Fruit fly (Drosophila melanogaster) ovary, adult (tissue): Measurements from ENCODE around the gene Usp1.

Source experiments
- CG17801 ChIP-seq: fragments of 200-800 bp; optimal IDR thresholded peaks from 2 replicates; lab custom pipeline; 2019; ENCODE audit warnings: missing biosample characterization, mild to moderate bottlenecking, missing genetic modification characterization, moderate library complexity; ENCODE audit not compliant: partially characterized antibody

Gene Usp1

DNA sequence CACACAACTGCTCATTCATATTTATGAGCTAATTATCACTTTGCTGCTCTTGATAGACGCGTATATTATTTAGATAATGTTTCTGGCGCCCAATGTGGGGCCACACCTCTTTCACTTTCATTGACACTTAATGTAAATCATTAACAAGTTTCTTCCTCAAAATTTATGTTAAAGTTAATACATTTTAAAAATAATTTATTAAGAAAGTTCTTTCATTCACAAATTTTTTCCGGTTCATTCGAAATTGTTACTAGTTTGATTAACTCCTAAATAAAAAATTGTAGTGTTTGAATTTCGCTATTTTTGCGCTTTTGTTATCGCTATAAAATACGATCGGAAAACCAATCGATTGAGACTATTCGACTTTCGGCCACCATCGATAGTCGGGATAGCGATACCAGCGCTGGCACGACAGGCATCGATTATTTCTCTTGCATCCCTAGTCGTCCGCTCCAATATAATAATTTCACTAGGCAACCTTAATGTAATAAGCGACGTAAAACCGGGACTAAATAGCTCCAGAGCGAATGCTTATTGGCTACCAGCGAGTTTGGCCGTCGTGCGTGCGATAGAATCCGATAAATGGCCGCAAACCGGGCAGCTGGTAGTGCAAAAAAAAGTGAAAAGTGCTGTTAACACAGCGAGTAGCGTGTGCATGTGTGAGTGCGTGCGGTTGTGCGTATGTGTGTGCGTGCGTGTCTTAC, at the start of gene Usp1:
Gene Usp1 (plus strand): TSS at position 417 of the 704 bp plus-strand sequence.
- TF ChIP-seq CG17801 (GFP tag; lab: Kevin White, UChicago), result peak; percentile 40

dm6 chr3R:29190984-29191383, 38.0 kb upstream of the Usp1 start:
- no peak for TF ChIP-seq CG17801 (GFP tag; lab: Kevin White, UChicago)

- no peak for TF ChIP-seq CG17801 (GFP tag; lab: Kevin White, UChicago)
Measured at dm6 chr3R:29194957-29195356, 34.0 kb upstream of the Usp1 start, which contains the start of gene jus. jus (minus strand) TSS chr3R:29194994.

DNA sequence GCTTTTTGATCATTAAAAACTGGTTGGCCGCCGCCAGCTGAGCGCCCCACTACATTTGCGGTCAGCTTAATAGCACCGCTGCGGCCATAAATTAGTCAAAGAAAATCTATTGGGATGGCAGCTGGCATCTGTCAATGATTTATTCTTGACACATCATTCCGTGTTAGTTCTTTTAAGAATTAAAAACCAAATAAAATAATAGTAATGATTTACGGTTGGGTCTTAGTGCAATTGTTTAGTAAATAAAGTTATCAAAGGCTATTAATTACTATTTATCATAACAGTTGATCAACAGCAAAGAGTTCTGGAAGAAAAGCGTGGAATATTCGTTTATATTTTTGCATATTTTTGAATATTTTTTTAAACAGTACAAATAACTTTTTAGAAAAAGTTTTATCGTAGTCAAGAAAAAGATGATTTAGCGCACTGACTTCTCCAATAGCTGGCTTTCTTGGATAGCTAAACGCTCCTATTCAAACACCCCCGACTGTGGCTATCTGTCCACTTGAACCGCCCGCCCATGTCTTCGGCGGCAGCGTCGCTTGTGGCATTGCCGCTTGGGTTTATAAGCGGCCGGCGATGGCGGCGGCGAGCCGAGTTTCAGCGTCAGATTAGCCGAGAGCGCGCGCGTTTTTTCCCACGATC, 31.9 kb upstream of the Usp1 start, which contains the start of gene CG14515:
Gene CG14515 (plus strand): TSS at position 590 of the 645 bp plus-strand sequence.
- TF ChIP-seq CG17801 (GFP tag; lab: Kevin White, UChicago), result no peak

DNA sequence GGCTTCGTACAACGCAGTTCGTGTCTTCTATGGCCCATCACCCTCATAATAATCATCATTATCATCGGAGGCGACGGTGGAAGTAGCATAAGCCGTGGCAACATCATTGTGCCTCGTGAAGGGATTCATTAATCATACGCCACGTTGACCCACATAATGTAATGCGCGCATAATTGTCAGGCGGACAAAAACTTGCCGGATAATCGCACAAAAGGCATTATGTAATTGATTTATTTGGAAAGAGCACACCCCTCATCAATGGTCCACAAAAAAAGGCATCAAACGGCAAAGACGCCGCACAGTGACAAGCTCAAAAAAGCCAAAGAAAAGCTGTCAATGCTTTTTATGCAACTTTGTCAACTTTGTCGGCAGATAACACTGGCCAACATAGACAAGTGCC, 30.7 kb upstream of the Usp1 start:
- no peak for TF ChIP-seq CG17801 (GFP tag; lab: Kevin White, UChicago)

dm6 chr3R:29199807-29200693, 28.9 kb upstream of the Usp1 start, which contains the start of gene CG11899:
CG11899 (plus strand) TSS chr3R:29200454.
- peak; percentile 61 for TF ChIP-seq CG17801 (GFP tag; lab: Kevin White, UChicago)

DNA sequence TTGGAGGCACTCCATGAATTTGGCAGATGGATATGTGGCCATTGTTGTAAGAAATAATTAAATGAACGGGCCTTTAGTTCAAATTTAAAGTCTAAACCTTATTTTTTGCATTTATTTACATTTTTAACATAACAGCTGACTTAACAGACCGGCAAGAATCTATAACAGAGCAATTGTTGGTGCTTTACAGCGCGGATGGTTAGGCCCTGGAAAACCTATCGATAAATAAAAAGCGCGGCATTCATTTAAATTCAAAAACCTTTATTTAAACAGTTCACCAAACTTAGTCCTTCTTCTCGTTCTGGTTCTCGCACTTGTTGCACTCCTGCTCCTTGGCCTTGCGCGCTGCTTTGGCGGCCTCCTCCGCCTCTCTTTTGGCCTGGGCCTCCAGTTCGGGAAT, 26.5 kb upstream of the Usp1 start, which contains the start of gene Mesh1:
Gene Mesh1 (minus strand): TSS at position 108 of the 400 bp plus-strand sequence.
- no peak for TF ChIP-seq CG17801 (GFP tag; lab: Kevin White, UChicago)

DNA sequence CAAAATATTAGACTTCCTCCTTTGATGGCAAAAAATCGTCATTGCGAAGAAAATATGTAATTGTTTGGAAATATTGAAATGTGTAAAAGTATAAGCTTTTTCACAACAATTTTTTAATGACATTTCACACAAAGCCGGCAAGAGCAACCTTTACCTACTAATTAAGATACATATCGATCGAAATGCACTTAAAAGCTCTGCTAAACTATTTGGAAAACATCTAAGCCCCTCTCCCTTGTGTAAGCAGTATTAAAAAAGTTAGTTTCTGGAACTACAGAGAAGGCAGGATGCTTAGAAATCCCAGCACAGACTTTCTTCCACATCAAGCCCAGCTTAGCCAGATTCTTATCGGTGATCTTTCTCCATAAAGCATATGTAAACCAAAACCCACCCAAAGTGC, 24.9 kb upstream of the Usp1 start, which contains the start of gene Cyt-c1L:
Gene Cyt-c1L (minus strand): TSS at position 101 of the 400 bp plus-strand sequence.
- TF ChIP-seq CG17801 (GFP tag; lab: Kevin White, UChicago), result no peak

DNA sequence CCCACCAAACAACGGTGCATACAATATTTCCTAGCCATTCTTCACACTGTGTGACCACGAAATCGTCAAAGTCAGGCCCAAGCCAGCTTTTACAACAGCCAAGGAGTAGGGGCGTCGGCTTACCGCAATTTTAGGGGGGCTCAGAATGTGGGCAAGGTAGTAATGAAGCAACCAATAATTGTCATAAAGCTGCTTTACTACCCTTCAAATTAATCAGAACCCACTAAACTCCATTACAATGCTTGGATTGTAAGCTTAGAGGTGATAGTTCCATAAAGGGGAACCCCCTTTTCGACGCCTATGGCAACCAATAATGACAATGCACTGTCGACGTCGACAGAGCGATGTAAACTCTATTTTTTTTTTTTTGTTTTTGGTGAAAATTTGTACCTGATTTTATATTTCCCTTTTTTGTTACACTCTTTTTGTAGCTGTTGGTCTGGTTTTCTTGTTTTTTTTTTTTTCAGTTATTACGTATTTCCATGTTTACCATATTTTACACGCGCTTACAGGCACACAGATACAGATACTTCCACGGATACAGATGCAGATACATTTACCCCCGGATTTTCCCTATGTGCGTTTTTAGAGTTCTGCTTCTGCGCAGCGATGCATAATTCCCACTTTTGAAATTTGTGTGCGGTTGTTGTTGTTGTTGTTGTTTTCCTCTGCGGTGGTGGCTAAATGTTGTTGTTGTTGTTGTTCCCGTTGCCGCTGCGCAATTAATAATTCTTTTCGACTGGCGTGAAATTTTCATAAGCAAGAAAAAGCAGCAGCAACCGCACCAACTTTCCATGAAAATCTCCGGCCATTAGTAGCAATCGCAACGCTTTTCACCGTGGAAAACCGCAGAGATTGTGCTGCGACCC, 24.1 kb upstream of the Usp1 start:
- TF ChIP-seq CG17801 (GFP tag; lab: Kevin White, UChicago), result no peak

dm6 chr3R:29206198-29207011, 22.6 kb upstream of the Usp1 start:
- TF ChIP-seq CG17801 (GFP tag; lab: Kevin White, UChicago), result no peak

- peak; percentile 73 for TF ChIP-seq CG17801 (GFP tag; lab: Kevin White, UChicago)
Measured at dm6 chr3R:29207012-29207656, 21.8 kb upstream of the Usp1 start.

- TF ChIP-seq CG17801 (GFP tag; lab: Kevin White, UChicago), result peak; percentile 45
Measured at dm6 chr3R:29207996-29208395, 21.0 kb upstream of the Usp1 start.

DNA sequence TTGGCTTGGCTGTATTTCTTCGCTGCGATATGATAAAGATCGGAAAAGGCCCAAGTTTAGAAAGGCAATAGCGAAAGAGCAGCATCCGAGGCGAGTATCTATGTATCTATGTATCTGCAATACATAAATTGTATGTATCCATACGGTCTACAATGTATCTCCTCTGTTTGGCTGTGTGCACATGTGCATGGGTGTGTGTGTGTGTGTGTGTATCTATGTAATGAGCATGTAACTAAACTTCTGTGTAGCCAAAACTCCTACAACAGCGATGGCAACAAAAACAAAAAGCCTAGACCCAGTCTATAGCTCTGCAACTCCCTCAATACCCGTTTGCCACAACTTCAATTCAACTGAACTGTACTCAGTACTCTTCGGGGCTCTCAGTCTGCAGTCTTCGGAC, 18.9 kb upstream of the Usp1 start:
- no peak for TF ChIP-seq CG17801 (GFP tag; lab: Kevin White, UChicago)
